Fruit fly (Drosophila melanogaster) whole organism, embryonic: ENCODE measurements around the gene LysD.
A peak's percentile ranks its signal among the peaks of the same experiment; 100 is the strongest.

Experiments
- Adf1 ChIP-seq: fragments of 200-800 bp; sonication (Bioruptor generic); IDR thresholded peaks from 2 replicates; pipeline ENCODE4 v1.3.6; 2022; ENCODE audit warnings: missing biosample characterization, missing genetic modification characterization
- Atf-2 ChIP-seq: fragments of 200-800 bp; sonication (Bioruptor generic); optimal IDR thresholded peaks from 2 replicates; lab custom pipeline; 2016; ENCODE audit warnings: missing biosample characterization, missing genetic modification characterization
- Bgb ChIP-seq: fragments of 200-800 bp; sonication (Bioruptor generic); IDR thresholded peaks from 2 replicates; pipeline ENCODE4 v1.3.6; 2022; ENCODE audit warnings: missing biosample characterization, missing genetic modification characterization; ENCODE audit not compliant: partially characterized antibody
- Blimp-1 ChIP-seq: fragments of 200-800 bp; sonication (Bioruptor generic); optimal IDR thresholded peaks from 3 replicates; lab custom pipeline; 2018; ENCODE audit warnings: missing biosample characterization, missing genetic modification characterization, mild to moderate bottlenecking, moderate library complexity, missing genetic modification reagents
- C15 ChIP-seq: fragments of 200-800 bp; sonication (Bioruptor generic); IDR thresholded peaks from 3 replicates; pipeline ENCODE4 v1.3.6; 2022; ENCODE audit warnings: missing biosample characterization, missing genetic modification characterization
- CG11560 ChIP-seq: fragments of 200-800 bp; sonication (Bioruptor generic); IDR thresholded peaks from 3 replicates; pipeline ENCODE4 v1.3.6; 2022; ENCODE audit warnings: missing biosample characterization, missing genetic modification characterization
- CG13287 ChIP-seq: fragments of 200-800 bp; sonication (Bioruptor generic); IDR thresholded peaks from 2 replicates; pipeline ENCODE4 v1.3.6; 2022; ENCODE audit warnings: missing biosample characterization, missing genetic modification characterization; ENCODE audit not compliant: partially characterized antibody
- CG15073 ChIP-seq: fragments of 200-800 bp; sonication (Bioruptor generic); optimal IDR thresholded peaks from 2 replicates; lab custom pipeline; 2016; ENCODE audit warnings: missing biosample characterization, missing genetic modification characterization
- CG2202 ChIP-seq: fragments of 200-800 bp; sonication (Bioruptor generic); optimal IDR thresholded peaks from 2 replicates; lab custom pipeline; 2018; ENCODE audit warnings: missing biosample characterization, mild to moderate bottlenecking, missing genetic modification characterization
- CG2712 ChIP-seq: fragments of 200-800 bp; optimal IDR thresholded peaks from 3 replicates; lab custom pipeline; 2019; ENCODE audit warnings: missing biosample characterization, mild to moderate bottlenecking, missing genetic modification characterization, moderate library complexity
- CG2875 ChIP-seq: fragments of 200-800 bp; sonication (Bioruptor generic); optimal IDR thresholded peaks from 2 replicates; lab custom pipeline; 2017; ENCODE audit warnings: missing biosample characterization, mild to moderate bottlenecking, missing genetic modification characterization, missing genetic modification reagents
- CG7839 ChIP-seq: fragments of 200-800 bp; sonication (Bioruptor generic); optimal IDR thresholded peaks from 3 replicates; lab custom pipeline; 2018; ENCODE audit warnings: missing biosample characterization, mild to moderate bottlenecking, missing genetic modification characterization, moderate library complexity
- CG8290 ChIP-seq, 3 experiments: fragments of 200-800 bp; sonication (Bioruptor generic); optimal IDR thresholded peaks; 2 replicates each; lab custom pipeline; 2016 to 2019; ENCODE audit warnings: missing biosample characterization in 3 of 3, missing genetic modification characterization in 3 of 3, mild to moderate bottlenecking in 2 of 3, moderate library complexity in 1 of 3
- CG8478 ChIP-seq: fragments of >200 bp; optimal IDR thresholded peaks from 2 replicates; lab custom pipeline; 2018
- CG8765 ChIP-seq: fragments of 200-800 bp; sonication (Bioruptor generic); IDR thresholded peaks from 2 replicates; pipeline ENCODE4 v1.3.6; 2022; ENCODE audit warnings: missing biosample characterization, missing genetic modification characterization
- CG9609 ChIP-seq: fragments of 200-800 bp; sonication (Bioruptor generic); optimal IDR thresholded peaks from 3 replicates; lab custom pipeline; 2016; ENCODE audit warnings: missing biosample characterization, missing genetic modification characterization
- CG9932 ChIP-seq: fragments of 200-800 bp; sonication (Bioruptor generic); IDR thresholded peaks from 2 replicates; pipeline ENCODE4 v1.3.6; 2022; ENCODE audit warnings: missing biosample characterization, missing genetic modification characterization
- Deaf1 ChIP-seq: fragments of 200-800 bp; optimal IDR thresholded peaks from 3 replicates; lab custom pipeline; 2019; ENCODE audit warnings: missing biosample characterization, mild to moderate bottlenecking, missing genetic modification characterization, moderate library complexity
- Dfd ChIP-seq, 2 experiments: fragments of >200 bp; optimal IDR thresholded peaks; 2 replicates each; lab custom pipeline; 2017; ENCODE audit warnings: missing biosample characterization in 2 of 2, missing genetic modification characterization in 2 of 2
- Doc2 ChIP-seq: fragments of 200-800 bp; sonication (Bioruptor generic); IDR thresholded peaks from 2 replicates; pipeline ENCODE4 v1.3.6; 2022; ENCODE audit warnings: missing biosample characterization, missing genetic modification characterization
- Eip74EF ChIP-seq, 2 experiments: fragments of 200-800 bp in 1 of 2; fragments of >200 bp in 1 of 2; sonication (Bioruptor generic) in 1 of 2; optimal IDR thresholded peaks; 2 replicates each; lab custom pipeline; 2017 to 2019; ENCODE audit warnings: missing biosample characterization in 2 of 2, missing genetic modification characterization in 2 of 2, mild to moderate bottlenecking in 1 of 2, moderate library complexity in 1 of 2
- Fer1 ChIP-seq: fragments of 200-800 bp; sonication (Bioruptor generic); optimal IDR thresholded peaks from 2 replicates; lab custom pipeline; 2017; ENCODE audit warnings: missing biosample characterization, mild to moderate bottlenecking, missing genetic modification characterization
- Fer2 ChIP-seq: fragments of 200-800 bp; sonication (Bioruptor generic); optimal IDR thresholded peaks from 2 replicates; lab custom pipeline; 2018; ENCODE audit warnings: missing biosample characterization, mild to moderate bottlenecking, missing genetic modification characterization, moderate library complexity
- HmgZ ChIP-seq: fragments of 200-800 bp; sonication (Bioruptor generic); optimal IDR thresholded peaks from 2 replicates; lab custom pipeline; 2018; ENCODE audit warnings: missing biosample characterization, mild to moderate bottlenecking, missing genetic modification characterization
- Hr78 ChIP-seq, 2 experiments: fragments of 200-800 bp in 1 of 2; fragments of >200 bp in 1 of 2; sonication (Bioruptor generic) in 1 of 2; optimal IDR thresholded peaks; 2 replicates each; lab custom pipeline; 2017 to 2019; ENCODE audit warnings: missing biosample characterization in 2 of 2, missing genetic modification characterization in 2 of 2, mild to moderate bottlenecking in 1 of 2, moderate library complexity in 1 of 2
- Jarid2 ChIP-seq: fragments of 200-800 bp; sonication (Bioruptor generic); optimal IDR thresholded peaks from 3 replicates; lab custom pipeline; 2017; ENCODE audit warnings: mild to moderate bottlenecking, missing biosample characterization, missing genetic modification reagents, missing genetic modification characterization
- Med ChIP-seq: fragments of 200-800 bp; sonication (Bioruptor generic); peaks from one replicate; lab custom pipeline; 2016; ENCODE audit warnings: missing biosample characterization, missing genetic modification characterization, mild to moderate bottlenecking, inconsistent platforms, moderate library complexity
- Neu2 ChIP-seq: fragments of 200-800 bp; sonication (Bioruptor generic); optimal IDR thresholded peaks from 3 replicates; lab custom pipeline; 2016; ENCODE audit warnings: missing biosample characterization, missing genetic modification characterization, borderline replicate concordance
- Trl ChIP-seq, 3 experiments: fragments of >200 bp in 2 of 3; fragments of 200-800 bp in 1 of 3; sonication (Bioruptor generic) in 1 of 3; optimal IDR thresholded peaks; 2 replicates in 1 of 3; 3 replicates in 2 of 3; lab custom pipeline; 2016 to 2017; ENCODE audit warnings: missing biosample characterization in 1 of 3, missing genetic modification characterization in 1 of 3
- abd-A ChIP-seq: fragments of 200-800 bp; sonication (Bioruptor generic); optimal IDR thresholded peaks from 3 replicates; lab custom pipeline; 2019; ENCODE audit warnings: missing biosample characterization, mild to moderate bottlenecking, missing genetic modification characterization, moderate library complexity
- ci ChIP-seq: fragments of 200-800 bp; sonication (Bioruptor generic); IDR thresholded peaks from 3 replicates; pipeline ENCODE4 v1.3.6; 2022; ENCODE audit warnings: missing biosample characterization, missing genetic modification characterization
- dimm ChIP-seq: fragments of 200-800 bp; sonication (Bioruptor generic); IDR thresholded peaks from 2 replicates; pipeline ENCODE4 v1.3.6; 2022; ENCODE audit warnings: missing biosample characterization, missing genetic modification characterization
- dmrt11E ChIP-seq: fragments of 200-800 bp; sonication (Bioruptor generic); optimal IDR thresholded peaks from 3 replicates; lab custom pipeline; 2018; ENCODE audit warnings: missing biosample characterization, mild to moderate bottlenecking, missing genetic modification characterization, moderate library complexity
- fru ChIP-seq: fragments of >200 bp; optimal IDR thresholded peaks from 2 replicates; lab custom pipeline; 2017
- jing ChIP-seq: fragments of 200-800 bp; sonication (Bioruptor generic); optimal IDR thresholded peaks from 2 replicates; lab custom pipeline; 2018; ENCODE audit warnings: missing biosample characterization, mild to moderate bottlenecking, missing genetic modification characterization
- kah ChIP-seq: fragments of 200-800 bp; sonication (Bioruptor generic); optimal IDR thresholded peaks from 2 replicates; lab custom pipeline; 2018; ENCODE audit warnings: missing biosample characterization, mild to moderate bottlenecking, missing genetic modification characterization
- nerfin-2 ChIP-seq: fragments of 200-800 bp; sonication (Bioruptor generic); IDR thresholded peaks from 2 replicates; pipeline ENCODE4 v1.3.6; 2022; ENCODE audit warnings: missing biosample characterization, missing genetic modification characterization; ENCODE audit not compliant: partially characterized antibody
- oc ChIP-seq: fragments of 200-800 bp; sonication (Bioruptor generic); optimal IDR thresholded peaks from 2 replicates; lab custom pipeline; 2018; ENCODE audit warnings: missing biosample characterization, mild to moderate bottlenecking, missing genetic modification characterization, moderate library complexity
- pita ChIP-seq: fragments of 200-800 bp; sonication (Bioruptor generic); optimal IDR thresholded peaks from 2 replicates; lab custom pipeline; 2017; ENCODE audit warnings: missing biosample characterization, mild to moderate bottlenecking, missing genetic modification characterization
- pros ChIP-seq: fragments of 200-800 bp; sonication (Bioruptor generic); optimal IDR thresholded peaks from 3 replicates; lab custom pipeline; 2019; ENCODE audit warnings: missing biosample characterization, mild to moderate bottlenecking, missing genetic modification characterization, moderate library complexity
- ro ChIP-seq: fragments of 200-800 bp; sonication (Bioruptor generic); IDR thresholded peaks from 2 replicates; pipeline ENCODE4 v1.3.6; 2022; ENCODE audit warnings: missing biosample characterization, missing genetic modification characterization
- scrt ChIP-seq: fragments of 200-800 bp; sonication (Bioruptor generic); optimal IDR thresholded peaks from 2 replicates; lab custom pipeline; 2018; ENCODE audit warnings: missing biosample characterization, mild to moderate bottlenecking, missing genetic modification characterization, moderate library complexity
- sqz ChIP-seq: fragments of 200-800 bp; sonication (Bioruptor generic); optimal IDR thresholded peaks from 3 replicates; lab custom pipeline; 2018; ENCODE audit warnings: missing biosample characterization, mild to moderate bottlenecking, missing genetic modification characterization
- stwl ChIP-seq: fragments of 200-800 bp; sonication (Bioruptor generic); optimal IDR thresholded peaks from 3 replicates; lab custom pipeline; 2018; ENCODE audit warnings: missing biosample characterization, mild to moderate bottlenecking, missing genetic modification characterization, moderate library complexity
- tna ChIP-seq: fragments of 200-800 bp; sonication (Bioruptor generic); IDR thresholded peaks from 2 replicates; pipeline ENCODE4 v1.3.6; 2022; ENCODE audit warnings: missing biosample characterization, missing genetic modification characterization; ENCODE audit not compliant: partially characterized antibody
- vvl ChIP-seq: fragments of 200-800 bp; sonication (Bioruptor generic); IDR thresholded peaks from 2 replicates; pipeline ENCODE4 v1.3.6; 2022; ENCODE audit warnings: missing biosample characterization, missing genetic modification characterization
- zen2 ChIP-seq: fragments of 200-800 bp; sonication (Bioruptor generic); IDR thresholded peaks from 3 replicates; pipeline ENCODE4 v1.3.6; 2022; ENCODE audit warnings: missing biosample characterization, missing genetic modification characterization; ENCODE audit not compliant: partially characterized antibody

The LysD gene

DNA sequence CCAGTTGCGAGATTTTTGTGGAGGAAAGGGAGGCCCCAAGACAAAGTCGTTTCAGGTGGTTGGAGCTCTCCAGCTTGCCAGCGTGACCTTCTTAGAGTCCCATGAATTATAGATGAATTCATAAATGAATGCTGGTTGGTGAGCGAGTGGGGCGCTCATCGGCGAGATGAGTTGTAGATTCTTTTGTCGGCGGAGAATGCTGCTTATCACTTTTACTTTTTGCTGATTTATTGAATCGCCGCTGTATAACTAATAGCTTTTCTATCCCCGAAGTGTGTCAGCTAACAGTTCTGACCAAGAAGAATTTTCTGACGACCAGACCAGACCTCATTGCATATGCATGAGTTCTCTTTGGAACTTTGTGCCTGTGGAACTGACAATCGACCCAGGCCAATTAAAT, 1.1 kb upstream of the LysD start:
- TF ChIP-seq abd-A (tag; lab: Kevin White, UChicago) (peak; percentile 3), vvl (peak; percentile 67; the same call in 1 of the 2 replicates), Blimp-1 (GFP tag; lab: Kevin White, UChicago) (peak; percentile 93), CG2875 (GFP tag; lab: Kevin White, UChicago) (no peak), kah (GFP tag; lab: Kevin White, UChicago) (no peak)

dm6 chr3L:1208206-1208605, 2.8 kb downstream of the LysD start:
- TF ChIP-seq Deaf1, result peak; percentile 98
- TF ChIP-seq fru (lab: Kevin White, UChicago), result no peak
- no peak for TF ChIP-seq Dfd (GFP tag; optimal IDR thresholded peaks at IDR 0.05; lab: Kevin White, UChicago)
- TF ChIP-seq pita (GFP tag; lab: Kevin White, UChicago), result no peak
- no peak for TF ChIP-seq Fer2 (tag; lab: Kevin White, UChicago)
- TF ChIP-seq C15 (GFP tag; lab: Robert Waterston, UW), result no peak
- 0 out of 2 replicates have a peak, but pooled peaks have one; percentile 37 for TF ChIP-seq tna (GFP tag; lab: Robert Waterston, UW)
- no peak for TF ChIP-seq ro (GFP tag; lab: Robert Waterston, UW)
- no peak for TF ChIP-seq Doc2 (GFP tag; lab: Robert Waterston, UW)
- no peak for TF ChIP-seq jing (GFP tag; lab: Kevin White, UChicago)
- TF ChIP-seq Hr78 (GFP tag; optimal IDR thresholded peaks at IDR 0.05; lab: Kevin White, UChicago), result peak in 1 of 2 experiments; percentile 65
- no peak for TF ChIP-seq Adf1 (GFP tag; lab: Robert Waterston, UW)
- TF ChIP-seq CG15073 (GFP tag; lab: Kevin White, UChicago), result no peak
- no peak for TF ChIP-seq sqz (GFP tag; lab: Kevin White, UChicago)
- peak; percentile 57 to 59 for TF ChIP-seq Trl (optimal IDR thresholded peaks at IDR 0.05; lab: Kevin White, UChicago)
- TF ChIP-seq Trl (GFP tag; optimal IDR thresholded peaks at IDR 0.05; lab: Kevin White, UChicago), result no peak
- TF ChIP-seq CG7839 (tag; lab: Kevin White, UChicago), result no peak
- TF ChIP-seq oc, result peak; percentile 43
- TF ChIP-seq vvl, result peak; percentile 41; the same call in 1 of the 2 replicates
- peak; percentile 32; the same call in 1 of the 2 replicates for TF ChIP-seq CG13287 (GFP tag; lab: Robert Waterston, UW)
- TF ChIP-seq Jarid2 (GFP tag; lab: Kevin White, UChicago), result peak; percentile 84
- no peak for TF ChIP-seq CG8765 (GFP tag; lab: Robert Waterston, UW)
- TF ChIP-seq dmrt11E (tag; lab: Kevin White, UChicago), result no peak
- peak; percentile 28 for TF ChIP-seq pros (GFP tag; lab: Kevin White, UChicago)
- no peak for TF ChIP-seq CG2712 (tag; lab: Kevin White, UChicago)
- TF ChIP-seq Eip74EF (GFP tag; optimal IDR thresholded peaks at IDR 0.05; lab: Kevin White, UChicago), result no peak
- TF ChIP-seq CG9609 (GFP tag; lab: Kevin White, UChicago), result no peak
- TF ChIP-seq HmgZ, result no peak
- TF ChIP-seq Neu2 (GFP tag; lab: Kevin White, UChicago), result no peak
- no peak for TF ChIP-seq CG8290 (GFP tag; optimal IDR thresholded peaks at IDR 0.05; lab: Kevin White, UChicago)
- TF ChIP-seq CG8290 (tag; optimal IDR thresholded peaks at IDR 0.05; lab: Kevin White, UChicago), result peak in 1 of 2 experiments; percentile 7
- TF ChIP-seq CG8478 (lab: Kevin White, UChicago), result peak; percentile 13
- peak; percentile 51 for TF ChIP-seq Med (GFP tag; lab: Kevin White, UChicago)
- no peak for TF ChIP-seq Fer1
- no peak for TF ChIP-seq CG2202 (tag; lab: Kevin White, UChicago)
- no peak for TF ChIP-seq stwl (tag; lab: Kevin White, UChicago)
- TF ChIP-seq CG11560 (tag; lab: Robert Waterston, UW), result no peak
- no peak for TF ChIP-seq nerfin-2 (GFP tag; lab: Robert Waterston, UW)
- TF ChIP-seq ci (GFP tag; lab: Robert Waterston, UW), result peak; percentile 52; the same call in 1 of the 3 replicates
- no peak for TF ChIP-seq dimm (GFP tag; lab: Robert Waterston, UW)
- 0 out of 3 replicates have a peak, but pooled peaks have one; percentile 30 for TF ChIP-seq zen2
- no peak for TF ChIP-seq scrt (GFP tag; lab: Kevin White, UChicago)
- TF ChIP-seq Atf-2 (GFP tag; lab: Kevin White, UChicago), result no peak
- no peak for TF ChIP-seq CG9932
- 0 out of 2 replicates have a peak, but pooled peaks have one; percentile 17 for TF ChIP-seq Bgb
